Fruit fly (Drosophila melanogaster) whole organism, embryonic: ENCODE measurements around the gene Fit2.
A peak's percentile ranks its signal among the peaks of the same experiment; 100 is the strongest.

Source experiments
- Asciz ChIP-seq: fragments of 200-800 bp; sonication (Bioruptor generic); optimal IDR thresholded peaks from 2 replicates; lab custom pipeline; 2017; ENCODE audit warnings: missing biosample characterization, mild to moderate bottlenecking, missing genetic modification characterization, missing genetic modification reagents
- Bgb ChIP-seq: fragments of 200-800 bp; sonication (Bioruptor generic); IDR thresholded peaks from 2 replicates; pipeline ENCODE4 v1.3.6; 2022; ENCODE audit warnings: missing biosample characterization, missing genetic modification characterization; ENCODE audit not compliant: partially characterized antibody
- CG10209 ChIP-seq: fragments of 200-800 bp; sonication (Bioruptor generic); optimal IDR thresholded peaks from 3 replicates; lab custom pipeline; 2017; ENCODE audit warnings: missing biosample characterization, mild to moderate bottlenecking, missing genetic modification characterization, missing genetic modification reagents
- CG10267 ChIP-seq: fragments of 200-800 bp; sonication (Bioruptor generic); optimal IDR thresholded peaks from 2 replicates; lab custom pipeline; 2018; ENCODE audit warnings: missing biosample characterization, mild to moderate bottlenecking, missing genetic modification characterization, moderate library complexity
- CG11093 ChIP-seq: fragments of 200-800 bp; sonication (Bioruptor generic); IDR thresholded peaks from 3 replicates; pipeline ENCODE4 v1.3.6; 2022; ENCODE audit warnings: missing biosample characterization, missing genetic modification characterization
- CG11723 ChIP-seq: fragments of 200-800 bp; sonication (Bioruptor generic); optimal IDR thresholded peaks from 2 replicates; lab custom pipeline; 2017; ENCODE audit warnings: missing biosample characterization, mild to moderate bottlenecking, missing genetic modification characterization
- CG13894 ChIP-seq: fragments of 200-800 bp; sonication (Bioruptor generic); optimal IDR thresholded peaks from 3 replicates; lab custom pipeline; 2018; ENCODE audit warnings: missing biosample characterization, mild to moderate bottlenecking, missing genetic modification characterization, moderate library complexity
- CG14860 ChIP-seq: fragments of 200-800 bp; sonication (Bioruptor generic); IDR thresholded peaks from 3 replicates; pipeline ENCODE4 v1.3.6; 2022; ENCODE audit warnings: missing biosample characterization, missing genetic modification characterization; ENCODE audit not compliant: partially characterized antibody
- CG14965 ChIP-seq: fragments of 200-800 bp; sonication (Bioruptor generic); optimal IDR thresholded peaks from 2 replicates; lab custom pipeline; 2016; ENCODE audit warnings: missing biosample characterization, missing genetic modification characterization, borderline replicate concordance
- CG1602 ChIP-seq: fragments of 200-800 bp; sonication (Bioruptor generic); optimal IDR thresholded peaks from 3 replicates; lab custom pipeline; 2016; ENCODE audit warnings: missing biosample characterization, missing genetic modification characterization
- CG18764 ChIP-seq: fragments of 200-800 bp; sonication (Bioruptor generic); optimal IDR thresholded peaks from 3 replicates; lab custom pipeline; 2016; ENCODE audit warnings: missing biosample characterization, missing genetic modification characterization
- CG3281 ChIP-seq: fragments of 200-800 bp; sonication (Bioruptor generic); optimal IDR thresholded peaks from 3 replicates; lab custom pipeline; 2017; ENCODE audit warnings: missing biosample characterization, mild to moderate bottlenecking, missing genetic modification characterization
- CG3407 ChIP-seq: fragments of 200-800 bp; sonication (Bioruptor generic); optimal IDR thresholded peaks from 2 replicates; lab custom pipeline; 2018; ENCODE audit warnings: missing biosample characterization, mild to moderate bottlenecking, missing genetic modification characterization
- CG4854 ChIP-seq: fragments of 200-800 bp; sonication (Bioruptor generic); optimal IDR thresholded peaks from 2 replicates; lab custom pipeline; 2016; ENCODE audit warnings: missing biosample characterization, missing genetic modification characterization, inconsistent platforms
- CG6765 ChIP-seq: fragments of 200-800 bp; sonication (Bioruptor generic); optimal IDR thresholded peaks from 3 replicates; lab custom pipeline; 2017; ENCODE audit warnings: missing biosample characterization, mild to moderate bottlenecking, missing genetic modification characterization
- CG7357 ChIP-seq: fragments of 200-800 bp; sonication (Bioruptor generic); IDR thresholded peaks from 3 replicates; pipeline ENCODE4 v1.3.6; 2022; ENCODE audit warnings: missing biosample characterization, missing genetic modification characterization
- CG7745 ChIP-seq: fragments of 200-800 bp; sonication (Bioruptor generic); optimal IDR thresholded peaks from 2 replicates; lab custom pipeline; 2018; ENCODE audit warnings: missing biosample characterization, mild to moderate bottlenecking, missing genetic modification characterization, moderate library complexity
- CG8290 ChIP-seq, 3 experiments: fragments of 200-800 bp; sonication (Bioruptor generic); optimal IDR thresholded peaks; 2 replicates each; lab custom pipeline; 2016 to 2019; ENCODE audit warnings: missing biosample characterization in 3 of 3, missing genetic modification characterization in 3 of 3, mild to moderate bottlenecking in 2 of 3, moderate library complexity in 1 of 3
- CG8924 ChIP-seq: fragments of 200-800 bp; optimal IDR thresholded peaks from 3 replicates; lab custom pipeline; 2019; ENCODE audit warnings: missing biosample characterization, mild to moderate bottlenecking, missing genetic modification characterization, moderate library complexity
- Dad ChIP-seq: fragments of 200-800 bp; sonication (Bioruptor generic); optimal IDR thresholded peaks from 3 replicates; lab custom pipeline; 2016; ENCODE audit warnings: missing biosample characterization, missing genetic modification characterization
- Dref ChIP-seq: fragments of 200-800 bp; sonication (Bioruptor generic); IDR thresholded peaks from 2 replicates; pipeline ENCODE4 v1.3.6; 2022; ENCODE audit warnings: missing biosample characterization, missing genetic modification characterization
- H15 ChIP-seq: fragments of 200-800 bp; sonication (Bioruptor generic); IDR thresholded peaks from 3 replicates; pipeline ENCODE4 v1.3.6; 2022; ENCODE audit warnings: missing biosample characterization, missing genetic modification characterization
- Hr39 ChIP-seq: fragments of >200 bp; optimal IDR thresholded peaks from 2 replicates; lab custom pipeline; 2017
- Hr78 ChIP-seq, 2 experiments: fragments of 200-800 bp in 1 of 2; fragments of >200 bp in 1 of 2; sonication (Bioruptor generic) in 1 of 2; optimal IDR thresholded peaks; 2 replicates each; lab custom pipeline; 2017 to 2019; ENCODE audit warnings: missing biosample characterization in 2 of 2, missing genetic modification characterization in 2 of 2, mild to moderate bottlenecking in 1 of 2, moderate library complexity in 1 of 2
- NFAT ChIP-seq: fragments of 200-800 bp; sonication (Bioruptor generic); IDR thresholded peaks from 2 replicates; pipeline ENCODE4 v1.3.6; 2022; ENCODE audit warnings: missing biosample characterization, missing genetic modification characterization
- Rx ChIP-seq: fragments of 200-800 bp; sonication (Bioruptor generic); IDR thresholded peaks from 2 replicates; pipeline ENCODE4 v1.3.6; 2022; ENCODE audit warnings: missing biosample characterization, missing genetic modification characterization
- TFAM ChIP-seq: fragments of 200-800 bp; sonication (Bioruptor generic); optimal IDR thresholded peaks from 2 replicates; lab custom pipeline; 2017; ENCODE audit warnings: missing biosample characterization, missing genetic modification characterization, inconsistent platforms
- Taf1 ChIP-seq: fragments of 200-800 bp; sonication (Bioruptor generic); IDR thresholded peaks from 2 replicates; pipeline ENCODE4 v1.3.6; 2022; ENCODE audit warnings: missing biosample characterization, missing genetic modification characterization
- ato ChIP-seq: fragments of 200-800 bp; sonication (Bioruptor generic); IDR thresholded peaks from 2 replicates; pipeline ENCODE4 v1.3.6; 2022; ENCODE audit warnings: missing biosample characterization, missing genetic modification characterization; ENCODE audit not compliant: partially characterized antibody
- bsh ChIP-seq, 2 experiments: fragments of 200-800 bp; sonication (Bioruptor generic); optimal IDR thresholded peaks; 2 replicates each; lab custom pipeline; 2017 to 2018; ENCODE audit warnings: mild to moderate bottlenecking in 2 of 2, missing biosample characterization in 2 of 2, missing genetic modification characterization in 2 of 2, moderate library complexity in 1 of 2
- btn ChIP-seq: fragments of 200-800 bp; sonication (Bioruptor generic); optimal IDR thresholded peaks from 2 replicates; lab custom pipeline; 2016; ENCODE audit warnings: missing biosample characterization, missing genetic modification characterization
- dan ChIP-seq: fragments of 200-800 bp; sonication (Bioruptor generic); IDR thresholded peaks from 2 replicates; pipeline ENCODE4 v1.3.6; 2022; ENCODE audit warnings: missing biosample characterization, missing genetic modification characterization
- dpn ChIP-seq, 2 experiments: fragments of 200-800 bp; sonication (Bioruptor generic); optimal IDR thresholded peaks; 3 replicates each; lab custom pipeline; 2016; ENCODE audit warnings: missing biosample characterization in 2 of 2, missing genetic modification characterization in 2 of 2
- exex ChIP-seq: fragments of 200-800 bp; sonication (Bioruptor generic); optimal IDR thresholded peaks from 4 replicates; lab custom pipeline; 2018; ENCODE audit warnings: missing biosample characterization, mild to moderate bottlenecking, missing genetic modification characterization, moderate library complexity
- eyg ChIP-seq: fragments of 200-800 bp; sonication (Bioruptor generic); optimal IDR thresholded peaks from 3 replicates; lab custom pipeline; 2016; ENCODE audit warnings: missing biosample characterization, missing genetic modification characterization
- gem ChIP-seq: fragments of 200-800 bp; sonication (Bioruptor generic); optimal IDR thresholded peaks from 2 replicates; lab custom pipeline; 2019; ENCODE audit warnings: missing biosample characterization, mild to moderate bottlenecking, missing genetic modification characterization, moderate library complexity
- gfzf ChIP-seq: fragments of 200-800 bp; sonication (Bioruptor generic); optimal IDR thresholded peaks from 2 replicates; lab custom pipeline; 2016; ENCODE audit warnings: missing biosample characterization, mild to moderate bottlenecking, missing genetic modification characterization, moderate library complexity
- jumu ChIP-seq: fragments of 200-800 bp; sonication (Bioruptor generic); optimal IDR thresholded peaks from 3 replicates; lab custom pipeline; 2016; ENCODE audit warnings: missing biosample characterization, missing genetic modification characterization
- kay ChIP-seq: fragments of 200-800 bp; sonication (Bioruptor generic); optimal IDR thresholded peaks from 2 replicates; lab custom pipeline; 2016; ENCODE audit warnings: missing biosample characterization, missing genetic modification characterization
- lilli ChIP-seq: fragments of 200-800 bp; sonication (Bioruptor generic); optimal IDR thresholded peaks from 3 replicates; lab custom pipeline; 2016; ENCODE audit warnings: missing biosample characterization, missing genetic modification characterization
- luna ChIP-seq: fragments of 200-800 bp; sonication (Bioruptor generic); optimal IDR thresholded peaks from 2 replicates; lab custom pipeline; 2016; ENCODE audit warnings: missing biosample characterization, missing genetic modification characterization
- nmo ChIP-seq: fragments of 200-800 bp; sonication (Bioruptor generic); optimal IDR thresholded peaks from 2 replicates; lab custom pipeline; 2018; ENCODE audit warnings: missing biosample characterization, mild to moderate bottlenecking, missing genetic modification characterization, moderate library complexity
- rib ChIP-seq: fragments of 200-800 bp; sonication (Bioruptor generic); IDR thresholded peaks from 2 replicates; pipeline ENCODE4 v1.3.6; 2022; ENCODE audit warnings: missing biosample characterization, missing genetic modification characterization
- run ChIP-seq: fragments of 200-800 bp; sonication (Bioruptor generic); optimal IDR thresholded peaks from 3 replicates; lab custom pipeline; 2018; ENCODE audit warnings: missing biosample characterization, mild to moderate bottlenecking, missing genetic modification characterization
- seq ChIP-seq: fragments of 200-800 bp; sonication (Bioruptor generic); IDR thresholded peaks from 2 replicates; pipeline ENCODE4 v1.3.6; 2022; ENCODE audit warnings: missing biosample characterization, missing genetic modification characterization
- sim ChIP-seq: fragments of 200-800 bp; sonication (Bioruptor generic); IDR thresholded peaks from 2 replicates; pipeline ENCODE4 v1.3.6; 2022; ENCODE audit warnings: missing biosample characterization, missing genetic modification characterization
- sna ChIP-seq: fragments of 200-800 bp; sonication (Bioruptor generic); IDR thresholded peaks from 2 replicates; pipeline ENCODE4 v1.3.6; 2022; ENCODE audit warnings: missing biosample characterization, missing genetic modification characterization; ENCODE audit not compliant: partially characterized antibody
- tna ChIP-seq: fragments of 200-800 bp; sonication (Bioruptor generic); IDR thresholded peaks from 2 replicates; pipeline ENCODE4 v1.3.6; 2022; ENCODE audit warnings: missing biosample characterization, missing genetic modification characterization; ENCODE audit not compliant: partially characterized antibody
- ttk ChIP-seq: fragments of 200-800 bp; sonication (Bioruptor generic); IDR thresholded peaks from 2 replicates; pipeline ENCODE4 v2.1.2; 2022; ENCODE audit warnings: missing biosample characterization, missing genetic modification characterization
- zfh1 ChIP-seq: fragments of 200-800 bp; sonication (Bioruptor generic); IDR thresholded peaks from 3 replicates; pipeline ENCODE4 v1.3.6; 2022; ENCODE audit warnings: missing biosample characterization, missing genetic modification characterization

The Fit2 gene

dm6 chr3L:17007041-17007471, 17.1 kb upstream of the Fit2 start (continued):
- TF ChIP-seq nmo = peak; percentile 24
- TF ChIP-seq Taf1 (GFP tag; lab: Robert Waterston, UW) = peak; percentile 42; the same call in 1 of the 2 replicates
- TF ChIP-seq run (tag; lab: Kevin White, UChicago) = no peak
- TF ChIP-seq TFAM = no peak
- no peak for TF ChIP-seq dan
- no peak for TF ChIP-seq CG6765 (GFP tag; lab: Kevin White, UChicago)
- TF ChIP-seq NFAT (GFP tag; lab: Robert Waterston, UW) = peak; percentile 32; the same call in 1 of the 2 replicates
- TF ChIP-seq exex = peak; percentile 28
- TF ChIP-seq gem = peak; percentile 63
- TF ChIP-seq bsh (GFP tag; optimal IDR thresholded peaks at IDR 0.05; lab: Kevin White, UChicago) = peak in 1 of 2 experiments; percentile 25
- TF ChIP-seq tna = no peak
- no peak for TF ChIP-seq luna (GFP tag; lab: Kevin White, UChicago)
- no peak for TF ChIP-seq CG7745 (tag; lab: Kevin White, UChicago)
- TF ChIP-seq Bgb (GFP tag; lab: Robert Waterston, UW) = no peak
- no peak for TF ChIP-seq CG13894
- no peak for TF ChIP-seq gfzf
- no peak for TF ChIP-seq CG1602 (GFP tag; lab: Kevin White, UChicago)
- TF ChIP-seq CG14860 (GFP tag; lab: Robert Waterston, UW) = no peak
- no peak for TF ChIP-seq CG4854 (GFP tag; lab: Kevin White, UChicago)
- peak; percentile 51; the same call in 1 of the 2 replicates for TF ChIP-seq seq (GFP tag; lab: Robert Waterston, UW)
- no peak for TF ChIP-seq Asciz (GFP tag; lab: Kevin White, UChicago)
- peak; percentile 7 for TF ChIP-seq CG3281 (GFP tag; lab: Kevin White, UChicago)
- no peak for TF ChIP-seq CG11723 (GFP tag; lab: Kevin White, UChicago)
- 0 out of 3 replicates have a peak, but pooled peaks have one; percentile 28 for TF ChIP-seq H15 (GFP tag; lab: Robert Waterston, UW)
- no peak for TF ChIP-seq Dad (GFP tag; lab: Kevin White, UChicago)
- no peak for TF ChIP-seq CG14965
- TF ChIP-seq jumu (GFP tag; lab: Kevin White, UChicago) = no peak
- no peak for TF ChIP-seq eyg (GFP tag; lab: Kevin White, UChicago)
- TF ChIP-seq CG10267 (tag; lab: Kevin White, UChicago) = no peak
- no peak for TF ChIP-seq Hr78 (GFP tag; optimal IDR thresholded peaks at IDR 0.05; lab: Kevin White, UChicago)
- peak; percentile 46 for TF ChIP-seq ttk (GFP tag; lab: Robert Waterston, UW)
- no peak for TF ChIP-seq zfh1 (GFP tag; lab: Robert Waterston, UW)
- no peak for TF ChIP-seq CG3407 (GFP tag; lab: Kevin White, UChicago)
- no peak for TF ChIP-seq CG7357
- no peak for TF ChIP-seq Dref (GFP tag; lab: Robert Waterston, UW)
- no peak for TF ChIP-seq rib
- TF ChIP-seq lilli = peak; percentile 13
- TF ChIP-seq kay (GFP tag; lab: Kevin White, UChicago) = no peak
- TF ChIP-seq sim (GFP tag; lab: Robert Waterston, UW) = no peak
- no peak for TF ChIP-seq btn
- no peak for TF ChIP-seq CG8290 (GFP tag; optimal IDR thresholded peaks at IDR 0.05; lab: Kevin White, UChicago)
- peak in 1 of 2 experiments; percentile 56 for TF ChIP-seq CG8290 (tag; optimal IDR thresholded peaks at IDR 0.05; lab: Kevin White, UChicago)
- TF ChIP-seq sna (GFP tag; lab: Robert Waterston, UW) = no peak
- TF ChIP-seq Rx (GFP tag; lab: Robert Waterston, UW) = 0 out of 2 replicates have a peak, but pooled peaks have one; percentile 28
- peak; percentile 26 for TF ChIP-seq CG10209
- TF ChIP-seq Hr39 (lab: Kevin White, UChicago) = no peak
- TF ChIP-seq CG8924 = peak; percentile 10
- no peak for TF ChIP-seq ato (GFP tag; lab: Robert Waterston, UW)
- no peak for TF ChIP-seq CG18764 (GFP tag; lab: Kevin White, UChicago)
- peak in 1 of 2 experiments; percentile 4 for TF ChIP-seq dpn (GFP tag; optimal IDR thresholded peaks at IDR 0.05; lab: Kevin White, UChicago)
- no peak for TF ChIP-seq CG11093 (GFP tag; lab: Robert Waterston, UW)
